Worm (Caenorhabditis elegans) whole organism, late embryonic: ENCODE data around the gene daam-1.

ENCODE experiments used
- T23F11.4 ChIP-seq: fragments of 200-800 bp; sonication (Bioruptor generic); optimal IDR thresholded peaks from 2 replicates; lab custom pipeline; 2018; ENCODE audit warnings: mild to moderate bottlenecking, missing genetic modification characterization, missing compliant biosample characterization
- rnt-1 ChIP-seq: sonication (generic microtip); optimal IDR thresholded peaks from 2 replicates; lab custom pipeline; 2016; ENCODE audit warnings: missing genetic modification characterization, missing compliant biosample characterization
- tbx-7 ChIP-seq: sonication (generic microtip); optimal IDR thresholded peaks from 2 replicates; lab custom pipeline; 2016; ENCODE audit warnings: missing genotype, missing genetic modification characterization, missing compliant biosample characterization

- TF ChIP-seq T23F11.4 (GFP tag; lab: Kevin White, UChicago) (no peak), tbx-7 (tag; lab: Kevin White, UChicago) (no peak), rnt-1 (no peak)
These were observed 39.6 kb downstream of the daam-1 start for ce11 chrV:44026-44425.
